Fruit fly (Drosophila melanogaster) whole organism, embryonic: ENCODE results near the gene Pa1.

Experiments
- ATbp ChIP-seq: fragments of 200-800 bp; sonication (Bioruptor generic); optimal IDR thresholded peaks from 2 replicates; lab custom pipeline; 2017; ENCODE audit warnings: missing biosample characterization, mild to moderate bottlenecking, missing genetic modification characterization, missing genetic modification reagents
- B-H1 ChIP-seq: fragments of 200-800 bp; sonication (Bioruptor generic); IDR thresholded peaks from 3 replicates; pipeline ENCODE4 v1.3.6; 2022; ENCODE audit warnings: missing biosample characterization, missing genetic modification characterization
- Bgb ChIP-seq: fragments of 200-800 bp; sonication (Bioruptor generic); IDR thresholded peaks from 2 replicates; pipeline ENCODE4 v1.3.6; 2022; ENCODE audit warnings: missing biosample characterization, missing genetic modification characterization; ENCODE audit not compliant: partially characterized antibody
- CG10274 ChIP-seq: fragments of 200-800 bp; sonication (Bioruptor generic); optimal IDR thresholded peaks from 3 replicates; lab custom pipeline; 2017; ENCODE audit warnings: missing biosample characterization, mild to moderate bottlenecking, missing genetic modification characterization
- CG10366 ChIP-seq: fragments of 200-800 bp; sonication (Bioruptor generic); IDR thresholded peaks from 2 replicates; pipeline ENCODE4 v1.3.6; 2022; ENCODE audit warnings: missing biosample characterization, missing genetic modification characterization
- CG12659 ChIP-seq: fragments of 200-800 bp; sonication (Bioruptor generic); optimal IDR thresholded peaks from 3 replicates; lab custom pipeline; 2017; ENCODE audit warnings: mild to moderate bottlenecking, missing biosample characterization, missing genetic modification reagents, missing genetic modification characterization
- CG13894 ChIP-seq: fragments of 200-800 bp; sonication (Bioruptor generic); optimal IDR thresholded peaks from 3 replicates; lab custom pipeline; 2018; ENCODE audit warnings: missing biosample characterization, mild to moderate bottlenecking, missing genetic modification characterization, moderate library complexity
- CG14667 ChIP-seq: fragments of 200-800 bp; sonication (Bioruptor generic); IDR thresholded peaks from 2 replicates; pipeline ENCODE4 v1.3.6; 2022; ENCODE audit warnings: missing biosample characterization, missing genetic modification characterization
- CG1529 ChIP-seq: fragments of 200-800 bp; sonication (Bioruptor generic); optimal IDR thresholded peaks from 3 replicates; lab custom pipeline; 2018; ENCODE audit warnings: missing biosample characterization, missing genetic modification characterization
- CG15479 ChIP-seq: fragments of 200-800 bp; sonication (Bioruptor generic); optimal IDR thresholded peaks from 3 replicates; lab custom pipeline; 2019; ENCODE audit warnings: missing biosample characterization, mild to moderate bottlenecking, missing genetic modification characterization, moderate library complexity
- CG2678 ChIP-seq: fragments of 200-800 bp; sonication (Bioruptor generic); optimal IDR thresholded peaks from 3 replicates; lab custom pipeline; 2019; ENCODE audit warnings: missing biosample characterization, mild to moderate bottlenecking, missing genetic modification characterization, moderate library complexity
- CG3163 ChIP-seq: fragments of 200-800 bp; sonication (Bioruptor generic); optimal IDR thresholded peaks from 3 replicates; lab custom pipeline; 2016; ENCODE audit warnings: missing biosample characterization, missing genetic modification characterization
- CG32772 ChIP-seq: fragments of 200-800 bp; sonication (Bioruptor generic); IDR thresholded peaks from 2 replicates; pipeline ENCODE4 v1.3.6; 2022; ENCODE audit warnings: missing biosample characterization, missing genetic modification characterization
- CG3847 ChIP-seq: fragments of 200-800 bp; sonication (Bioruptor generic); IDR thresholded peaks from 2 replicates; pipeline ENCODE4 v1.3.6; 2022; ENCODE audit warnings: missing biosample characterization, missing genetic modification characterization
- CG6765 ChIP-seq: fragments of 200-800 bp; sonication (Bioruptor generic); optimal IDR thresholded peaks from 3 replicates; lab custom pipeline; 2017; ENCODE audit warnings: missing biosample characterization, mild to moderate bottlenecking, missing genetic modification characterization
- CG6791 ChIP-seq: fragments of 200-800 bp; sonication (Bioruptor generic); IDR thresholded peaks from 3 replicates; pipeline ENCODE4 v1.3.6; 2022; ENCODE audit warnings: missing biosample characterization, missing genetic modification characterization; ENCODE audit not compliant: partially characterized antibody
- CG6813 ChIP-seq: fragments of 200-800 bp; sonication (Bioruptor generic); optimal IDR thresholded peaks from 2 replicates; lab custom pipeline; 2017; ENCODE audit warnings: missing biosample characterization, missing genetic modification characterization, mild to moderate bottlenecking, moderate library complexity, missing genetic modification reagents
- CG9932 ChIP-seq: fragments of 200-800 bp; sonication (Bioruptor generic); IDR thresholded peaks from 2 replicates; pipeline ENCODE4 v1.3.6; 2022; ENCODE audit warnings: missing biosample characterization, missing genetic modification characterization
- CrebB ChIP-seq: fragments of 200-800 bp; sonication (Bioruptor generic); optimal IDR thresholded peaks from 3 replicates; lab custom pipeline; 2018; ENCODE audit warnings: missing biosample characterization, mild to moderate bottlenecking, missing genetic modification characterization
- Dfd ChIP-seq, 2 experiments: fragments of >200 bp; optimal IDR thresholded peaks; 2 replicates each; lab custom pipeline; 2017; ENCODE audit warnings: missing biosample characterization in 2 of 2, missing genetic modification characterization in 2 of 2
- Dll ChIP-seq: fragments of 200-800 bp; sonication (Bioruptor generic); IDR thresholded peaks from 4 replicates; pipeline ENCODE4 v1.3.6; 2022; ENCODE audit warnings: missing biosample characterization, missing genetic modification characterization; ENCODE audit not compliant: partially characterized antibody
- Dp ChIP-seq: fragments of 200-800 bp; sonication (Bioruptor generic); optimal IDR thresholded peaks from 2 replicates; lab custom pipeline; 2018; ENCODE audit warnings: missing biosample characterization, mild to moderate bottlenecking, missing genetic modification characterization, moderate library complexity
- Ets65A ChIP-seq: fragments of 200-800 bp; sonication (Bioruptor generic); peaks from one replicate; lab custom pipeline; 2016; ENCODE audit warnings: missing biosample characterization, missing genetic modification characterization
- HLH3B ChIP-seq: fragments of 200-800 bp; sonication (Bioruptor generic); IDR thresholded peaks from 2 replicates; pipeline ENCODE4 v1.3.6; 2022; ENCODE audit warnings: missing biosample characterization, missing genetic modification characterization
- Hr3 ChIP-seq: fragments of 200-800 bp; sonication (Bioruptor generic); optimal IDR thresholded peaks from 3 replicates; lab custom pipeline; 2016; ENCODE audit warnings: missing biosample characterization, missing genetic modification characterization
- Nf-YC ChIP-seq: fragments of 200-800 bp; optimal IDR thresholded peaks from 3 replicates; lab custom pipeline; 2019; ENCODE audit warnings: missing biosample characterization, mild to moderate bottlenecking, missing genetic modification characterization, moderate library complexity
- Opbp ChIP-seq: fragments of 200-800 bp; sonication (Bioruptor generic); IDR thresholded peaks from 3 replicates; pipeline ENCODE4 v1.3.6; 2022; ENCODE audit warnings: missing biosample characterization, missing genetic modification characterization; ENCODE audit not compliant: partially characterized antibody
- Ptx1 ChIP-seq: fragments of 200-800 bp; sonication (Bioruptor generic); IDR thresholded peaks from 2 replicates; pipeline ENCODE4 v1.3.6; 2022; ENCODE audit warnings: missing biosample characterization, missing genetic modification characterization
- Rfx ChIP-seq: fragments of 200-800 bp; sonication (Bioruptor generic); IDR thresholded peaks from 2 replicates; pipeline ENCODE4 v1.3.6; 2022; ENCODE audit warnings: missing biosample characterization, missing genetic modification characterization
- Scr ChIP-seq: fragments of 200-800 bp; sonication (Bioruptor generic); IDR thresholded peaks from 2 replicates; pipeline ENCODE4 v1.3.6; 2022; ENCODE audit warnings: missing biosample characterization, missing genetic modification characterization; ENCODE audit not compliant: partially characterized antibody
- Six4 ChIP-seq: fragments of 200-800 bp; sonication (Bioruptor generic); optimal IDR thresholded peaks from 2 replicates; lab custom pipeline; 2016; ENCODE audit warnings: missing biosample characterization, missing genetic modification characterization
- ab ChIP-seq: fragments of 200-800 bp; sonication (Bioruptor generic); optimal IDR thresholded peaks from 2 replicates; lab custom pipeline; 2016; ENCODE audit warnings: missing biosample characterization, missing genetic modification characterization
- bab2 ChIP-seq: fragments of 200-800 bp; sonication (Bioruptor generic); optimal IDR thresholded peaks from 2 replicates; lab custom pipeline; 2016; ENCODE audit warnings: missing biosample characterization, missing genetic modification characterization
- br ChIP-seq: fragments of >200 bp; optimal IDR thresholded peaks from 2 replicates; lab custom pipeline; 2017
- chinmo ChIP-seq: fragments of 200-800 bp; sonication (Bioruptor generic); IDR thresholded peaks from 4 replicates; pipeline ENCODE4 v1.3.6; 2022; ENCODE audit warnings: missing biosample characterization, missing genetic modification characterization; ENCODE audit not compliant: partially characterized antibody
- crc ChIP-seq: fragments of 200-800 bp; sonication (Bioruptor generic); optimal IDR thresholded peaks from 2 replicates; lab custom pipeline; 2016; ENCODE audit warnings: missing biosample characterization, missing genetic modification characterization
- crp ChIP-seq, 2 experiments: fragments of 200-800 bp; sonication (Bioruptor generic); optimal IDR thresholded peaks; 2 replicates in 1 of 2; 3 replicates in 1 of 2; lab custom pipeline; 2017; ENCODE audit warnings: missing biosample characterization in 2 of 2, missing genetic modification characterization in 2 of 2, mild to moderate bottlenecking in 1 of 2, moderate library complexity in 1 of 2
- fd102C ChIP-seq: fragments of 200-800 bp; sonication (Bioruptor generic); optimal IDR thresholded peaks from 2 replicates; lab custom pipeline; 2018; ENCODE audit warnings: missing biosample characterization, mild to moderate bottlenecking, missing genetic modification characterization, moderate library complexity
- gcm ChIP-seq: fragments of 200-800 bp; sonication (Bioruptor generic); optimal IDR thresholded peaks from 2 replicates; lab custom pipeline; 2019; ENCODE audit warnings: missing biosample characterization, mild to moderate bottlenecking, missing genetic modification characterization, moderate library complexity
- gfzf ChIP-seq: fragments of 200-800 bp; sonication (Bioruptor generic); optimal IDR thresholded peaks from 2 replicates; lab custom pipeline; 2016; ENCODE audit warnings: missing biosample characterization, mild to moderate bottlenecking, missing genetic modification characterization, moderate library complexity
- hb ChIP-seq: fragments of 200-800 bp; sonication (Bioruptor generic); IDR thresholded peaks from 3 replicates; pipeline ENCODE4 v1.3.6; 2022; ENCODE audit warnings: missing biosample characterization, missing genetic modification characterization; ENCODE audit not compliant: partially characterized antibody
- pb ChIP-seq: fragments of 200-800 bp; sonication (Bioruptor generic); optimal IDR thresholded peaks from 3 replicates; lab custom pipeline; 2016; ENCODE audit warnings: missing biosample characterization, missing genetic modification characterization
- salm ChIP-seq: fragments of 200-800 bp; sonication (Bioruptor generic); optimal IDR thresholded peaks from 2 replicates; lab custom pipeline; 2018; ENCODE audit warnings: missing biosample characterization, mild to moderate bottlenecking, missing genetic modification characterization
- seq ChIP-seq: fragments of 200-800 bp; sonication (Bioruptor generic); IDR thresholded peaks from 2 replicates; pipeline ENCODE4 v1.3.6; 2022; ENCODE audit warnings: missing biosample characterization, missing genetic modification characterization
- sna ChIP-seq: fragments of 200-800 bp; sonication (Bioruptor generic); IDR thresholded peaks from 2 replicates; pipeline ENCODE4 v1.3.6; 2022; ENCODE audit warnings: missing biosample characterization, missing genetic modification characterization; ENCODE audit not compliant: partially characterized antibody
- sug ChIP-seq: fragments of 200-800 bp; optimal IDR thresholded peaks from 2 replicates; lab custom pipeline; 2019; ENCODE audit warnings: missing biosample characterization, mild to moderate bottlenecking, missing genetic modification characterization, moderate library complexity
- tx ChIP-seq: fragments of 200-800 bp; sonication (Bioruptor generic); optimal IDR thresholded peaks from 2 replicates; lab custom pipeline; 2016; ENCODE audit warnings: missing biosample characterization, missing genetic modification characterization
- usp ChIP-seq: fragments of >200 bp; optimal IDR thresholded peaks from 2 replicates; lab custom pipeline; 2017; ENCODE audit warnings: missing biosample characterization, missing genetic modification characterization
- wor ChIP-seq: fragments of 200-800 bp; sonication (Bioruptor generic); IDR thresholded peaks from 2 replicates; pipeline ENCODE4 v1.3.6; 2022; ENCODE audit warnings: missing biosample characterization, missing genetic modification characterization
- zfh1 ChIP-seq: fragments of 200-800 bp; sonication (Bioruptor generic); IDR thresholded peaks from 3 replicates; pipeline ENCODE4 v1.3.6; 2022; ENCODE audit warnings: missing biosample characterization, missing genetic modification characterization

Gene Pa1

DNA sequence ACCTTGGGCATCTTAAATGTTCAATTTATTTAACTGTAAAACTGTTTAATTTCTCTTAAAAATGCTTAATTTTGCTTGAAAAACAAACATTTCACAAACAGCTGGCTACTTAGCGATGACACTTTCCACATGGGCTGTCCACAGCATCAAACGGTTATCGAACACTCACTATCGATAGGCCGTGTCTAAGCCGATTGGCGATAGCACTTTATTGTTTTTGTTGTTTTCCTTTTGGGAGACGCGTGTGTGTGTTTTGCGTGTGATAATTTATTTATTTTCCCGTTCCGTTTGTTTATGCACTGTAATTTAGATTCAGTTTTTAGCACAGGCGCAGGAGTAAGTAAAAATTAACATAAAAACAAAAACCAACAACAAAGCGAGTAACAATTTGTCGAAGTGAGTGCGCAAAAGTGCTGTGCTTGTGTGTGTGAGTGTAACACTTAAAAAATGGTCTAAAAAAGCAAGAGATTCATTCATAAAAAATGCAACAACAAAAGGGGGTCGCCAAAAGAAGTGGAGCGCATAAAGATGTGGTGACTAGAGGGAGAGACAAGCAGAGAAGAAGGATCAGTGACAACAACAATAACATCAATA lies 33.8 kb upstream of the Pa1 start, which contains the start of gene Gapvd1 (continued):
- no peak for TF ChIP-seq gcm (GFP tag; lab: Kevin White, UChicago)
- TF ChIP-seq Dll (GFP tag; lab: Robert Waterston, UW), result peak; percentile 82
- TF ChIP-seq pb, result no peak
- TF ChIP-seq tx (GFP tag; lab: Kevin White, UChicago), result no peak
- TF ChIP-seq CG14667, result no peak
- TF ChIP-seq CrebB (tag; lab: Kevin White, UChicago), result no peak
- peak; percentile 86 for TF ChIP-seq Scr (GFP tag; lab: Robert Waterston, UW)
- peak in 1 of 2 experiments; percentile 88 for TF ChIP-seq crp (GFP tag; optimal IDR thresholded peaks at IDR 0.05; lab: Kevin White, UChicago)
- TF ChIP-seq gfzf (GFP tag; lab: Kevin White, UChicago), result peak; percentile 22
- TF ChIP-seq CG3163, result peak; percentile 2
- TF ChIP-seq Opbp (GFP tag; lab: Robert Waterston, UW), result peak; percentile 89
- peak; percentile 35 for TF ChIP-seq CG12659 (GFP tag; lab: Kevin White, UChicago)
- TF ChIP-seq CG13894 (tag; lab: Kevin White, UChicago), result peak; percentile 4
- TF ChIP-seq CG6813, result no peak
- no peak for TF ChIP-seq bab2 (GFP tag; lab: Kevin White, UChicago)
- no peak for TF ChIP-seq CG32772
- TF ChIP-seq CG2678 (tag; lab: Kevin White, UChicago), result peak; percentile 7
- peak; percentile 56; the same call in 1 of the 2 replicates for TF ChIP-seq sna (GFP tag; lab: Robert Waterston, UW)
- no peak for TF ChIP-seq ATbp (GFP tag; lab: Kevin White, UChicago)
- TF ChIP-seq wor (GFP tag; lab: Robert Waterston, UW), result no peak
- TF ChIP-seq sug (tag; lab: Kevin White, UChicago), result peak; percentile 3
- peak; percentile 61; the same call in 2 of the 3 replicates for TF ChIP-seq zfh1 (GFP tag; lab: Robert Waterston, UW)
- TF ChIP-seq Six4, result no peak
- TF ChIP-seq CG10366 (GFP tag; lab: Robert Waterston, UW), result no peak
- TF ChIP-seq usp (GFP tag; lab: Kevin White, UChicago), result no peak
- TF ChIP-seq CG6791 (GFP tag; lab: Robert Waterston, UW), result peak; percentile 92
- no peak for TF ChIP-seq CG6765 (GFP tag; lab: Kevin White, UChicago)
- TF ChIP-seq Hr3 (GFP tag; lab: Kevin White, UChicago), result no peak
- no peak for TF ChIP-seq CG1529 (GFP tag; lab: Kevin White, UChicago)
- TF ChIP-seq br (lab: Kevin White, UChicago), result no peak
- 0 out of 2 replicates have a peak, but pooled peaks have one; percentile 15 for TF ChIP-seq CG3847 (GFP tag; lab: Robert Waterston, UW)
- peak; percentile 65; the same call in 1 of the 2 replicates for TF ChIP-seq CG9932 (GFP tag; lab: Robert Waterston, UW)
- TF ChIP-seq CG10274 (GFP tag; lab: Kevin White, UChicago), result no peak
- TF ChIP-seq seq, result no peak
- TF ChIP-seq Nf-YC, result peak; percentile 11
- TF ChIP-seq hb, result peak; percentile 71
- TF ChIP-seq B-H1, result no peak
- TF ChIP-seq ab, result no peak
- TF ChIP-seq Dfd (GFP tag; optimal IDR thresholded peaks at IDR 0.05; lab: Kevin White, UChicago), result no peak
- TF ChIP-seq Dp (GFP tag; lab: Kevin White, UChicago), result peak; percentile 28
- no peak for TF ChIP-seq HLH3B
- peak; percentile 49 for TF ChIP-seq CG15479 (GFP tag; lab: Kevin White, UChicago)
- no peak for TF ChIP-seq fd102C
- no peak for TF ChIP-seq salm (tag; lab: Kevin White, UChicago)
- TF ChIP-seq Ptx1 (GFP tag; lab: Robert Waterston, UW), result no peak
- TF ChIP-seq Rfx (GFP tag; lab: Robert Waterston, UW), result peak; percentile 46
- no peak for TF ChIP-seq crc (GFP tag; lab: Kevin White, UChicago)
- TF ChIP-seq chinmo (GFP tag; lab: Robert Waterston, UW), result peak; percentile 77; the same call in 2 of the 4 replicates
- TF ChIP-seq Ets65A (GFP tag; lab: Kevin White, UChicago), result peak; percentile 43
- peak; percentile 89 for TF ChIP-seq Bgb
